Worm (Caenorhabditis elegans): Measurements from ENCODE around the gene ced-10.

DNA sequence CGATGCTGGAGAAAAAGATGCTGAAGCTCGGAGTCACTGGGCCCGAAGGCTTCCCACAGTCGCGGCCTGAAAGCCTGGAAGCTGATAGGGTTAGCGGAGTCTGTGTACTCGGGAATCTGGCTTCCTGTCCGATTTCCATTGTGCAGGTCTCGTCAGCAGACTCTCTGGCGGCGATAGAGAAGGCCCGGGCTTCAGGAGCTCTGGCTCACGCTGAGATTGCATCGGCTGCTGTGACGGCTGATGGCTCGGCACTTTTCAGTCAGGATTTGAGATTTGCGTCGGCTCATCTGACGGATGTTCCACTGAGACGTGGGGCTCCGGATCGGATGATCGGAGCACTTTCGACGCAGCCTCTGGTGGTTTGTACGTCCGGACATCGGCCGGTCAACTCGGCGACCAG is 14.1 kb upstream of the ced-10 start:
- TF ChIP-seq lsy-27 (tag; optimal IDR thresholded peaks at IDR 0.05; ENCODE audit: borderline replicate concordance, insufficient read depth) (no peak), Y56A3A.18 (GFP tag; IDR thresholded peaks at IDR 0.05) (no peak), Y67H2A.10 (GFP tag; conservative IDR thresholded peaks at IDR 0.05) (no peak), unc-62 (GFP tag; optimal IDR thresholded peaks at IDR 0.05) (no peak)

Measured in whole organism, young adult.